Worm (Caenorhabditis elegans) whole organism, L4 larva: ENCODE measurements around the gene H03G16.6.

ENCODE experiments used
- aha-1 ChIP-seq: fragments of 150-350 bp; peaks from one replicate; lab custom pipeline; 2014; ENCODE audit warnings: missing biosample characterization, missing genetic modification characterization
- ctbp-1 ChIP-seq: fragments of 200-800 bp; sonication (Bioruptor generic); IDR thresholded peaks from 2 replicates; pipeline ENCODE4 v1.3.6; 2022; ENCODE audit warnings: missing genetic modification reagents, missing genetic modification characterization, missing compliant biosample characterization
- egl-27 ChIP-seq: sonication (generic microtip); optimal IDR thresholded peaks from 3 replicates; lab custom pipeline; 2017; ENCODE audit warnings: missing biosample characterization, missing genetic modification reagents, missing genetic modification characterization
- fkh-10 ChIP-seq: fragments of 150-350 bp; optimal IDR thresholded peaks from 2 replicates; lab custom pipeline; 2014; ENCODE audit warnings: missing biosample characterization, missing genetic modification reagents, missing genetic modification characterization
- lin-39 ChIP-seq: fragments of 150-350 bp; optimal IDR thresholded peaks from 2 replicates; lab custom pipeline; 2014; ENCODE audit warnings: missing biosample characterization, missing genetic modification reagents, missing genetic modification characterization
- lir-3 ChIP-seq: sonication (generic microtip); optimal IDR thresholded peaks from 2 replicates; lab custom pipeline; 2016; ENCODE audit warnings: mild to moderate bottlenecking, missing genetic modification characterization, missing compliant biosample characterization
- mdl-1 ChIP-seq, 2 experiments: fragments of 150-350 bp in 1 of 2; sonication (generic microtip) in 1 of 2; optimal IDR thresholded peaks; 2 replicates each; lab custom pipeline; 2014 to 2017; ENCODE audit warnings: missing biosample characterization in 2 of 2, missing genetic modification characterization in 2 of 2
- nhr-10 ChIP-seq: fragments of 150-350 bp; optimal IDR thresholded peaks from 2 replicates; lab custom pipeline; 2014; ENCODE audit warnings: missing biosample characterization, missing genetic modification characterization
- nhr-11 ChIP-seq: fragments of 150-350 bp; optimal IDR thresholded peaks from 2 replicates; lab custom pipeline; 2014; ENCODE audit warnings: missing biosample characterization, missing genetic modification characterization
- ztf-11 ChIP-seq: fragments of 150-350 bp; optimal IDR thresholded peaks from 2 replicates; lab custom pipeline; 2014; ENCODE audit warnings: missing biosample characterization, missing genetic modification characterization

DNA sequence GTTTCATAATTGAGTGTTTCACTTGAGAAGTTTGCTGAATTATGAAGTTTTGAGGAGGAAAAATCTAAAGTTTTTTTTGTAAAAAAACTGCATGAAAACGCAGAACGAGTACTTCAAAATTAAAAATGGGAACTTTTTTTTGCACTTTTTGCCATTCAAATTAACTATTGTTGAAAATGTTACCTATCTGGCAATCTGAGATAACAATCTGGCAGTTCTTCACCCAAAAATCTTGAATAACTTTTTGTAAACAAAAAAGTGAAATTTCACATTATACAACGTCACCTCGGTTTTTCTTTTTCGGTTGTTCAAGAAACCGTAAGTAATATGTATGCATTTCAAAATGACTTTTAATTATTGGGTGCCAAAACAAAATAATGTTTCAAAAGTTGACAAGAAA is 9.9 kb upstream of the H03G16.6 start:
- TF ChIP-seq ctbp-1 (GFP tag; lab: Robert Waterston, UW), result no peak
- no peak for TF ChIP-seq ztf-11
- TF ChIP-seq nhr-10 (tag; lab: Kevin White, UChicago), result no peak
- no peak for TF ChIP-seq aha-1 (tag; lab: Kevin White, UChicago)
- no peak for TF ChIP-seq lin-39
- TF ChIP-seq fkh-10 (GFP tag; lab: Kevin White, UChicago), result no peak
- no peak for TF ChIP-seq nhr-11 (tag; lab: Kevin White, UChicago)
- TF ChIP-seq lir-3 (tag; lab: Kevin White, UChicago), result no peak
- TF ChIP-seq egl-27 (tag; lab: Kevin White, UChicago), result no peak
- TF ChIP-seq mdl-1 (tag; optimal IDR thresholded peaks at IDR 0.05; lab: Kevin White, UChicago), result no peak
